Fruit fly (Drosophila melanogaster) whole organism, embryonic: ENCODE results near the gene beta'COP.

Experiments
- Awh ChIP-seq: fragments of 200-800 bp; sonication (Bioruptor generic); IDR thresholded peaks from 2 replicates; pipeline ENCODE4, ENCODE4 v1.3.6; 2022; ENCODE audit warnings: missing biosample characterization, missing genetic modification characterization
- CG10959 ChIP-seq: fragments of 200-800 bp; sonication (Bioruptor generic); IDR thresholded peaks from 2 replicates; pipeline ENCODE4 v1.3.6; 2022; ENCODE audit warnings: missing biosample characterization, missing genetic modification characterization
- CG11085 ChIP-seq: fragments of 200-800 bp; sonication (Bioruptor generic); IDR thresholded peaks from 2 replicates; pipeline ENCODE4 v1.3.6; 2022; ENCODE audit warnings: missing biosample characterization, missing genetic modification characterization
- CG11456 ChIP-seq: fragments of 200-800 bp; sonication (Bioruptor generic); IDR thresholded peaks from 3 replicates; pipeline ENCODE4 v1.3.6; 2022; ENCODE audit warnings: missing biosample characterization, missing genetic modification characterization
- CG11723 ChIP-seq: fragments of 200-800 bp; sonication (Bioruptor generic); optimal IDR thresholded peaks from 2 replicates; lab custom pipeline; 2017; ENCODE audit warnings: missing biosample characterization, mild to moderate bottlenecking, missing genetic modification characterization
- CG12219 ChIP-seq: fragments of 200-800 bp; sonication (Bioruptor generic); optimal IDR thresholded peaks from 3 replicates; lab custom pipeline; 2018; ENCODE audit warnings: missing biosample characterization, mild to moderate bottlenecking, missing genetic modification characterization
- CG13424 ChIP-seq: fragments of 200-800 bp; sonication (Bioruptor generic); optimal IDR thresholded peaks from 2 replicates; lab custom pipeline; 2019; ENCODE audit warnings: missing biosample characterization, mild to moderate bottlenecking, missing genetic modification characterization, moderate library complexity
- CG13894 ChIP-seq: fragments of 200-800 bp; sonication (Bioruptor generic); optimal IDR thresholded peaks from 3 replicates; lab custom pipeline; 2018; ENCODE audit warnings: missing biosample characterization, mild to moderate bottlenecking, missing genetic modification characterization, moderate library complexity
- CG15696 ChIP-seq: fragments of 200-800 bp; sonication (Bioruptor generic); optimal IDR thresholded peaks from 2 replicates; lab custom pipeline; 2019; ENCODE audit warnings: missing biosample characterization, mild to moderate bottlenecking, missing genetic modification characterization, moderate library complexity
- CG16779 ChIP-seq: fragments of 200-800 bp; sonication (Bioruptor generic); IDR thresholded peaks from 2 replicates; pipeline ENCODE4 v1.3.6; 2022; ENCODE audit warnings: missing biosample characterization, missing genetic modification characterization
- CG17385 ChIP-seq: fragments of 200-800 bp; sonication (Bioruptor generic); optimal IDR thresholded peaks from 3 replicates; lab custom pipeline; 2018; ENCODE audit warnings: missing biosample characterization, mild to moderate bottlenecking, missing genetic modification characterization
- CG1792 ChIP-seq: fragments of 200-800 bp; sonication (Bioruptor generic); optimal IDR thresholded peaks from 2 replicates; lab custom pipeline; 2016; ENCODE audit warnings: missing biosample characterization, missing genetic modification characterization
- CG18011 ChIP-seq: fragments of 200-800 bp; sonication (Bioruptor generic); optimal IDR thresholded peaks from 2 replicates; lab custom pipeline; 2017; ENCODE audit warnings: missing biosample characterization, missing genetic modification characterization, mild to moderate bottlenecking, moderate library complexity, missing genotype
- CG2116 ChIP-seq: fragments of 200-800 bp; sonication (Bioruptor generic); optimal IDR thresholded peaks from 3 replicates; lab custom pipeline; 2018; ENCODE audit warnings: missing biosample characterization, mild to moderate bottlenecking, missing genetic modification characterization
- CG34376 ChIP-seq: fragments of 200-800 bp; sonication (Bioruptor generic); optimal IDR thresholded peaks from 2 replicates; lab custom pipeline; 2018; ENCODE audit warnings: missing biosample characterization, mild to moderate bottlenecking, missing genetic modification characterization
- CG34422 ChIP-seq: fragments of 200-800 bp; sonication (Bioruptor generic); IDR thresholded peaks from 3 replicates; pipeline ENCODE4 v1.3.6; 2022; ENCODE audit warnings: missing biosample characterization, missing genetic modification characterization
- CG3995 ChIP-seq: fragments of 200-800 bp; sonication (Bioruptor generic); optimal IDR thresholded peaks from 3 replicates; lab custom pipeline; 2016; ENCODE audit warnings: missing biosample characterization, missing genetic modification characterization
- CG4282 ChIP-seq: fragments of 200-800 bp; sonication (Bioruptor generic); optimal IDR thresholded peaks from 2 replicates; lab custom pipeline; 2016; ENCODE audit warnings: missing biosample characterization, missing genetic modification characterization
- CG4404 ChIP-seq: fragments of 200-800 bp; sonication (Bioruptor generic); IDR thresholded peaks from 2 replicates; pipeline ENCODE4 v1.3.6; 2022; ENCODE audit warnings: missing biosample characterization, missing genetic modification characterization
- CG5180 ChIP-seq: fragments of 200-800 bp; sonication (Bioruptor generic); optimal IDR thresholded peaks from 3 replicates; lab custom pipeline; 2017; ENCODE audit warnings: missing biosample characterization, missing genetic modification characterization, mild to moderate bottlenecking, moderate library complexity, missing genetic modification reagents
- CG7556 ChIP-seq: fragments of 200-800 bp; sonication (Bioruptor generic); optimal IDR thresholded peaks from 2 replicates; lab custom pipeline; 2017; ENCODE audit warnings: missing biosample characterization, mild to moderate bottlenecking, missing genetic modification characterization
- CG7839 ChIP-seq: fragments of 200-800 bp; sonication (Bioruptor generic); optimal IDR thresholded peaks from 3 replicates; lab custom pipeline; 2018; ENCODE audit warnings: missing biosample characterization, mild to moderate bottlenecking, missing genetic modification characterization, moderate library complexity
- CG9215 ChIP-seq: fragments of 200-800 bp; sonication (Bioruptor generic); IDR thresholded peaks from 2 replicates; pipeline ENCODE4 v1.3.6; 2022; ENCODE audit warnings: missing biosample characterization, missing genetic modification characterization
- CkIIα-i1 ChIP-seq: fragments of 200-800 bp; sonication (Bioruptor generic); IDR thresholded peaks from 2 replicates; pipeline ENCODE4 v1.3.6; 2022; ENCODE audit warnings: missing biosample characterization, missing genetic modification characterization
- D19B ChIP-seq: fragments of 200-800 bp; sonication (Bioruptor generic); optimal IDR thresholded peaks from 2 replicates; lab custom pipeline; 2017; ENCODE audit warnings: missing biosample characterization, mild to moderate bottlenecking, missing genetic modification characterization
- Deaf1 ChIP-seq: fragments of 200-800 bp; optimal IDR thresholded peaks from 3 replicates; lab custom pipeline; 2019; ENCODE audit warnings: missing biosample characterization, mild to moderate bottlenecking, missing genetic modification characterization, moderate library complexity
- Dek ChIP-seq: fragments of 200-800 bp; sonication (Bioruptor generic); optimal IDR thresholded peaks from 3 replicates; lab custom pipeline; 2019; ENCODE audit warnings: missing biosample characterization, mild to moderate bottlenecking, missing genetic modification characterization, moderate library complexity
- Dll ChIP-seq: fragments of 200-800 bp; sonication (Bioruptor generic); IDR thresholded peaks from 4 replicates; pipeline ENCODE4 v1.3.6; 2022; ENCODE audit warnings: missing biosample characterization, missing genetic modification characterization; ENCODE audit not compliant: partially characterized antibody
- Drgx ChIP-seq: fragments of 200-800 bp; sonication (Bioruptor generic); IDR thresholded peaks from 2 replicates; pipeline ENCODE4 v1.3.6; 2022; ENCODE audit warnings: missing biosample characterization, missing genetic modification characterization
- Eip74EF ChIP-seq, 2 experiments: fragments of 200-800 bp in 1 of 2; fragments of >200 bp in 1 of 2; sonication (Bioruptor generic) in 1 of 2; optimal IDR thresholded peaks; 2 replicates each; lab custom pipeline; 2017 to 2019; ENCODE audit warnings: missing biosample characterization in 2 of 2, missing genetic modification characterization in 2 of 2, mild to moderate bottlenecking in 1 of 2, moderate library complexity in 1 of 2
- Jarid2 ChIP-seq: fragments of 200-800 bp; sonication (Bioruptor generic); optimal IDR thresholded peaks from 3 replicates; lab custom pipeline; 2017; ENCODE audit warnings: mild to moderate bottlenecking, missing biosample characterization, missing genetic modification reagents, missing genetic modification characterization
- Oaz ChIP-seq: fragments of 200-800 bp; sonication (Bioruptor generic); IDR thresholded peaks from 2 replicates; pipeline ENCODE4 v1.3.6; 2022; ENCODE audit warnings: missing biosample characterization, missing genetic modification characterization
- Rfx ChIP-seq: fragments of 200-800 bp; sonication (Bioruptor generic); IDR thresholded peaks from 2 replicates; pipeline ENCODE4 v1.3.6; 2022; ENCODE audit warnings: missing biosample characterization, missing genetic modification characterization
- Rx ChIP-seq: fragments of 200-800 bp; sonication (Bioruptor generic); IDR thresholded peaks from 2 replicates; pipeline ENCODE4 v1.3.6; 2022; ENCODE audit warnings: missing biosample characterization, missing genetic modification characterization
- bbx ChIP-seq: fragments of 200-800 bp; sonication (Bioruptor generic); IDR thresholded peaks from 2 replicates; pipeline ENCODE4 v1.3.6; 2022; ENCODE audit warnings: missing biosample characterization, missing genetic modification characterization; ENCODE audit not compliant: partially characterized antibody
- br ChIP-seq: fragments of >200 bp; optimal IDR thresholded peaks from 2 replicates; lab custom pipeline; 2017
- crp ChIP-seq, 2 experiments: fragments of 200-800 bp; sonication (Bioruptor generic); optimal IDR thresholded peaks; 2 replicates in 1 of 2; 3 replicates in 1 of 2; lab custom pipeline; 2017; ENCODE audit warnings: missing biosample characterization in 2 of 2, missing genetic modification characterization in 2 of 2, mild to moderate bottlenecking in 1 of 2, moderate library complexity in 1 of 2
- fd102C ChIP-seq: fragments of 200-800 bp; sonication (Bioruptor generic); optimal IDR thresholded peaks from 2 replicates; lab custom pipeline; 2018; ENCODE audit warnings: missing biosample characterization, mild to moderate bottlenecking, missing genetic modification characterization, moderate library complexity
- fd64A ChIP-seq: fragments of 200-800 bp; sonication (Bioruptor generic); optimal IDR thresholded peaks from 3 replicates; lab custom pipeline; 2018; ENCODE audit warnings: missing biosample characterization, mild to moderate bottlenecking, missing genetic modification characterization
- lab ChIP-seq: fragments of 200-800 bp; sonication (Bioruptor generic); optimal IDR thresholded peaks from 3 replicates; lab custom pipeline; 2017; ENCODE audit warnings: missing biosample characterization, missing genetic modification characterization, mild to moderate bottlenecking, moderate library complexity, missing genetic modification reagents
- nerfin-2 ChIP-seq: fragments of 200-800 bp; sonication (Bioruptor generic); IDR thresholded peaks from 2 replicates; pipeline ENCODE4 v1.3.6; 2022; ENCODE audit warnings: missing biosample characterization, missing genetic modification characterization; ENCODE audit not compliant: partially characterized antibody
- nmo ChIP-seq: fragments of 200-800 bp; sonication (Bioruptor generic); optimal IDR thresholded peaks from 2 replicates; lab custom pipeline; 2018; ENCODE audit warnings: missing biosample characterization, mild to moderate bottlenecking, missing genetic modification characterization, moderate library complexity
- p53 ChIP-seq: fragments of 200-800 bp; sonication (Bioruptor generic); optimal IDR thresholded peaks from 2 replicates; lab custom pipeline; 2016; ENCODE audit warnings: missing biosample characterization, missing genetic modification characterization
- rib ChIP-seq: fragments of 200-800 bp; sonication (Bioruptor generic); IDR thresholded peaks from 2 replicates; pipeline ENCODE4 v1.3.6; 2022; ENCODE audit warnings: missing biosample characterization, missing genetic modification characterization
- row ChIP-seq: fragments of 200-800 bp; sonication (Bioruptor generic); IDR thresholded peaks from 3 replicates; pipeline ENCODE4 v1.3.6; 2022; ENCODE audit warnings: missing biosample characterization, missing genetic modification characterization
- sens ChIP-seq: fragments of 200-800 bp; sonication (Bioruptor generic); peaks from one replicate; lab custom pipeline; 2016; ENCODE audit warnings: missing biosample characterization, missing genetic modification characterization
- sqz ChIP-seq: fragments of 200-800 bp; sonication (Bioruptor generic); optimal IDR thresholded peaks from 3 replicates; lab custom pipeline; 2018; ENCODE audit warnings: missing biosample characterization, mild to moderate bottlenecking, missing genetic modification characterization
- sug ChIP-seq: fragments of 200-800 bp; optimal IDR thresholded peaks from 2 replicates; lab custom pipeline; 2019; ENCODE audit warnings: missing biosample characterization, mild to moderate bottlenecking, missing genetic modification characterization, moderate library complexity
- tup ChIP-seq: fragments of 200-800 bp; sonication (Bioruptor generic); optimal IDR thresholded peaks from 2 replicates; lab custom pipeline; 2016; ENCODE audit warnings: missing biosample characterization, mild to moderate bottlenecking, missing genetic modification characterization, moderate library complexity
- yki ChIP-seq: fragments of >200 bp; optimal IDR thresholded peaks from 3 replicates; lab custom pipeline; 2018

beta'COP gene

dm6 chr2L:13367378-13367777 lies 11.3 kb upstream of the beta'COP start, which contains the start of gene Tap42 (continued):
- TF ChIP-seq crp (GFP tag; optimal IDR thresholded peaks at IDR 0.05; lab: Kevin White, UChicago): peak; percentile 27 to 90
- peak; percentile 12 for TF ChIP-seq CG7839 (tag; lab: Kevin White, UChicago)
- no peak for TF ChIP-seq CG1792
- TF ChIP-seq sug (tag; lab: Kevin White, UChicago): peak; percentile 48
- TF ChIP-seq CG2116 (GFP tag; lab: Kevin White, UChicago): no peak
- peak; percentile 26 for TF ChIP-seq Dek
- no peak for TF ChIP-seq Oaz (GFP tag; lab: Robert Waterston, UW)
- TF ChIP-seq br: no peak
- peak; percentile 31 for TF ChIP-seq CG13894
- peak; percentile 81; the same call in 1 of the 2 replicates for TF ChIP-seq rib (GFP tag; lab: Robert Waterston, UW)
- TF ChIP-seq sens: peak; percentile 61
- TF ChIP-seq CG15696 (tag; lab: Kevin White, UChicago): peak; percentile 11
- peak; percentile 61 for TF ChIP-seq Rfx (GFP tag; lab: Robert Waterston, UW)
- peak; percentile 20 for TF ChIP-seq nmo (GFP tag; lab: Kevin White, UChicago)
- peak; percentile 35 for TF ChIP-seq CG34376
- peak; percentile 71 for TF ChIP-seq row
- no peak for TF ChIP-seq Rx (GFP tag; lab: Robert Waterston, UW)

DNA sequence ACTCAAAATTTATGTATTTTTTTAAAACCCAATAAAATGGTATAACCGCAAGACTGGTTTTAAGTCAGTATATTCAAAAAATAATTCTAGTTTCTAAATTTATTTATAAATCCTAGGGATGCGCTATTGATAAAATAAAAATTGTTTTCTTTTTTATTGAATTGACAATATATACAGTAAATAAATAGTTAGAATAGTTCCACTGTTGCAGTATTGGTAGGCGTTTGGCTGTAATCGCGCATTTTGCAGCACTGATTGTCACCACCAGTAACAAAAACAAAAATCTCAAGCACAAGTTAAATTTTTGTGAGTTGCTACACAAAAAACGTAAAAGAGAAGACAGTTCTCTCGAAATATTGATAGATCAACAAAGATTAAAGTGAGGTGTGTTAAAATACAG lies 9.8 kb upstream of the beta'COP start, which contains the start of gene CG31855:
Gene CG31855 (plus strand): TSS at position 265 of the 400 bp plus-strand sequence.
- peak; percentile 46; the same call in 1 of the 2 replicates for TF ChIP-seq Awh (GFP tag; lab: Robert Waterston, UW)
- TF ChIP-seq CG4282: peak; percentile 76
- TF ChIP-seq Deaf1 (tag; lab: Kevin White, UChicago): peak; percentile 52
- no peak for TF ChIP-seq p53 (GFP tag; lab: Kevin White, UChicago)
- TF ChIP-seq tup (GFP tag; lab: Kevin White, UChicago): peak; percentile 67
- TF ChIP-seq CG7839 (tag; lab: Kevin White, UChicago): peak; percentile 82
- TF ChIP-seq CG11723 (GFP tag; lab: Kevin White, UChicago): peak; percentile 63
- no peak for TF ChIP-seq Jarid2 (GFP tag; lab: Kevin White, UChicago)
- TF ChIP-seq CG17385 (GFP tag; lab: Kevin White, UChicago): peak; percentile 81
- TF ChIP-seq Drgx (GFP tag; lab: Robert Waterston, UW): peak; percentile 51; the same call in 1 of the 2 replicates
- no peak for TF ChIP-seq bbx (GFP tag; lab: Robert Waterston, UW)
- TF ChIP-seq yki (lab: Kevin White, UChicago): no peak
- peak; percentile 86 for TF ChIP-seq CG16779 (GFP tag; lab: Robert Waterston, UW)
- TF ChIP-seq sqz: peak; percentile 58
- peak; percentile 21 for TF ChIP-seq fd102C (GFP tag; lab: Kevin White, UChicago)
- peak; percentile 90 for TF ChIP-seq CG11456 (GFP tag; lab: Robert Waterston, UW)
- peak; percentile 77 for TF ChIP-seq CG18011 (GFP tag; lab: Kevin White, UChicago)
- peak; percentile 66 for TF ChIP-seq CG9215
- no peak for TF ChIP-seq nerfin-2 (GFP tag; lab: Robert Waterston, UW)
- peak; percentile 87 for TF ChIP-seq CG34422 (GFP tag; lab: Robert Waterston, UW)
- peak; percentile 69 for TF ChIP-seq CG12219
- TF ChIP-seq row: peak; percentile 95
- TF ChIP-seq CG4404: peak; percentile 56
- TF ChIP-seq Eip74EF (GFP tag; optimal IDR thresholded peaks at IDR 0.05; lab: Kevin White, UChicago): peak in 1 of 2 experiments; percentile 18
- peak; percentile 51 for TF ChIP-seq CG3995 (GFP tag; lab: Kevin White, UChicago)
- no peak for TF ChIP-seq Dll (GFP tag; lab: Robert Waterston, UW)
- TF ChIP-seq CG11085 (GFP tag; lab: Robert Waterston, UW): peak; percentile 82
- TF ChIP-seq CG10959 (GFP tag; lab: Robert Waterston, UW): peak; percentile 76
- peak; percentile 79 for TF ChIP-seq CG7556 (GFP tag; lab: Kevin White, UChicago)
- TF ChIP-seq lab (GFP tag; lab: Kevin White, UChicago): peak; percentile 91
- TF ChIP-seq fd64A (GFP tag; lab: Kevin White, UChicago): no peak
- peak; percentile 69 for TF ChIP-seq CG13424 (tag; lab: Kevin White, UChicago)
- no peak for TF ChIP-seq CkIIα-i1 (GFP tag; lab: Robert Waterston, UW)
- TF ChIP-seq D19B (GFP tag; lab: Kevin White, UChicago): peak; percentile 54
- peak; percentile 95 for TF ChIP-seq Rfx (GFP tag; lab: Robert Waterston, UW)
- peak; percentile 35 for TF ChIP-seq CG5180
